Fruit fly (Drosophila melanogaster): Measurements from ENCODE around the gene Mct1.

- TF ChIP-seq psq (GFP tag; optimal IDR thresholded peaks at IDR 0.05) (peak; percentile 93), Myc (optimal IDR thresholded peaks at IDR 0.05) (no peak), h (GFP tag; optimal IDR thresholded peaks at IDR 0.05) (peak; percentile 93), Vsx2 (GFP tag; optimal IDR thresholded peaks at IDR 0.05; ENCODE audit: partially characterized antibody) (no peak)
Measured at dm6 chrX:2222181-2222790, 33.3 kb downstream of the Mct1 start, which contains the start of gene Vinc.

All from whole organism, wandering third instar larva.